Worm (Caenorhabditis elegans) whole organism, early embryonic: ENCODE results near the gene Y49F6C.6.

ENCODE experiments used
- B0310.2 ChIP-seq: sonication (generic microtip); optimal IDR thresholded peaks from 2 replicates; lab custom pipeline; 2016; ENCODE audit warnings: mild to moderate bottlenecking, missing genetic modification characterization, missing compliant biosample characterization
- F13C5.2 ChIP-seq: sonication (generic microtip); optimal IDR thresholded peaks from 2 replicates; lab custom pipeline; 2017; ENCODE audit warnings: mild to moderate bottlenecking, missing genetic modification characterization, inconsistent platforms, missing compliant biosample characterization
- aly-1 ChIP-seq: sonication (generic microtip); optimal IDR thresholded peaks from 2 replicates; lab custom pipeline; 2016; ENCODE audit warnings: missing genetic modification characterization, missing compliant biosample characterization
- ama-1 ChIP-seq: fragments of 150-350 bp; optimal IDR thresholded peaks from 2 replicates; lab custom pipeline; 2014
- ceh-13 ChIP-seq: fragments of 200-800 bp; sonication (Bioruptor generic); optimal IDR thresholded peaks from 2 replicates; lab custom pipeline; 2018; ENCODE audit warnings: mild to moderate bottlenecking, missing genetic modification characterization, missing compliant biosample characterization
- ceh-36 ChIP-seq: sonication (generic microtip); optimal IDR thresholded peaks from 2 replicates; lab custom pipeline; 2016; ENCODE audit warnings: missing genetic modification characterization, inconsistent platforms, missing compliant biosample characterization
- ets-7 ChIP-seq: sonication (generic microtip); optimal IDR thresholded peaks from 2 replicates; lab custom pipeline; 2016; ENCODE audit warnings: missing genotype, missing genetic modification characterization, missing compliant biosample characterization
- flt-1 ChIP-seq: fragments of 200-800 bp; sonication (Bioruptor generic); IDR thresholded peaks from 2 replicates; pipeline ENCODE4 v1.3.6; 2022; ENCODE audit warnings: missing genetic modification characterization, missing compliant biosample characterization
- hmbx-1 ChIP-seq: sonication (generic microtip); optimal IDR thresholded peaks from 2 replicates; lab custom pipeline; 2016; ENCODE audit warnings: mild to moderate bottlenecking, missing genetic modification characterization, missing compliant biosample characterization
- hmg-4 ChIP-seq: fragments of 200-800 bp; sonication (Bioruptor generic); optimal IDR thresholded peaks from 2 replicates; lab custom pipeline; 2018; ENCODE audit warnings: mild to moderate bottlenecking, missing genetic modification characterization, missing compliant biosample characterization
- hnd-1 ChIP-seq: sonication (generic microtip); optimal IDR thresholded peaks from 2 replicates; lab custom pipeline; 2016; ENCODE audit warnings: missing genetic modification characterization, missing compliant biosample characterization
- pes-1 ChIP-seq: fragments of 200-800 bp; sonication (Bioruptor generic); IDR thresholded peaks from 2 replicates; pipeline ENCODE4 v1.3.6; 2022; ENCODE audit warnings: missing genetic modification reagents, missing genetic modification characterization, missing compliant biosample characterization
- scrt-1 ChIP-seq: fragments of 200-800 bp; sonication (Bioruptor generic); IDR thresholded peaks from 2 replicates; pipeline ENCODE4 v1.3.6; 2022; ENCODE audit warnings: missing genetic modification characterization, missing compliant biosample characterization
- sea-1 ChIP-seq: fragments of 200-800 bp; sonication (Bioruptor generic); conservative IDR thresholded peaks from 2 replicates; pipeline ENCODE4 v1.3.6; 2022; ENCODE audit warnings: missing genetic modification characterization, missing compliant biosample characterization
- tbx-11 ChIP-seq: fragments of 200-800 bp; sonication (Bioruptor generic); IDR thresholded peaks from 2 replicates; pipeline ENCODE4 v1.3.6; 2022; ENCODE audit warnings: missing genetic modification characterization, missing compliant biosample characterization
- tbx-37 ChIP-seq: fragments of 200-800 bp; sonication (Bioruptor generic); conservative IDR thresholded peaks from 2 replicates; pipeline ENCODE4 v1.3.6; 2022; ENCODE audit warnings: missing genetic modification reagents, missing genetic modification characterization, missing compliant biosample characterization
- tra-4 ChIP-seq: sonication (generic microtip); optimal IDR thresholded peaks from 2 replicates; lab custom pipeline; 2017; ENCODE audit warnings: missing genetic modification characterization, missing compliant biosample characterization

The Y49F6C.6 gene

DNA sequence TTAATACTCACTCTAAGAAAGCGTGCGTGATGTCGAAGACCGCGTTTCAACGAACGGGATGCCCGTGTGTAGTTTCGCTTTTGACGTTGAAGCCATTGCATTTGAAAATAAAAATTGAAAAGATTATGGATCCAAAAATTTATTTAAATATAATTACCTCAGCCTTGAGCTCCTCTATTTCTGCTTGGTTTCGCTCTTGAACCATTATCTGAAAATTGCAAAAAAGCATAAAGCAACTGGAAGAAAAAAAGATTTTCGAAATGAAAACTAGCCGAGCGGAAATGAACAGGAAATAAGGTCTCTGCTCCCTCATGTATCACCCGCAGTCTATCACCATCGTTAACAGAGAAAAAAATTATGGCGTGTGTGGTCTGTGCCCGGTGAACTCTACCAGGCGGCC, at the start of gene Y49F6C.6:
Gene Y49F6C.6, minus strand, starts transcription at position 101 of the 400 bp plus-strand sequence.
- no peak for TF ChIP-seq hmbx-1 (tag; lab: Kevin White, UChicago)
- TF ChIP-seq flt-1 (GFP tag; lab: Robert Waterston, UW) = no peak
- no peak for TF ChIP-seq ceh-13
- TF ChIP-seq hmg-4 (GFP tag; lab: Kevin White, UChicago) = no peak
- no peak for TF ChIP-seq pes-1 (GFP tag; lab: Robert Waterston, UW)
- no peak for TF ChIP-seq tbx-37 (GFP tag; lab: Robert Waterston, UW)
- TF ChIP-seq ceh-36 (tag; lab: Kevin White, UChicago) = no peak
- TF ChIP-seq B0310.2 (tag; lab: Kevin White, UChicago) = no peak
- no peak for TF ChIP-seq aly-1 (tag; lab: Kevin White, UChicago)
- TF ChIP-seq ets-7 (tag; lab: Kevin White, UChicago) = no peak
- TF ChIP-seq tra-4 (tag; lab: Kevin White, UChicago) = no peak
- no peak for TF ChIP-seq scrt-1 (GFP tag; lab: Robert Waterston, UW)
- TF ChIP-seq tbx-11 (GFP tag; lab: Robert Waterston, UW) = no peak

DNA sequence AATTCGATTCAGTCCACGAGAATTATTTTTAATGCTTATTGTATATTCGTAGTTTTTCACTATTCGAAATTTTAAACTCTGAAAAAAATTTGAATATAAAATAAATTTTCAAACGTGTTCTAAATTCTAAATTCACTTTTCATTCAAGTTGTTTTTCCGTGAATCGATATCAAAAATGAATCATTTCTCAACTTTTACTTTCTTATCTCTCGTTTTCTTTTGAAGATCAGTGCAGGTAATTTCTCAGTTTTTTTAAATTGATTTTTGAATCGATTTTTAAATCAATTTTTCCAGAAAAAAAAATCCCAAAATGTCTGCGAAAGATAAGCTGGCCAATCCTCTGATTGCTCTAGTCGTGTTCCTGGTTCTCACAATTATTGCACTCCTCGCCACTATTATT, 49.5 kb upstream of the Y49F6C.6 start, which contains the start of gene nep-6:
Gene nep-6, plus strand, starts transcription at position 301 of the 400 bp plus-strand sequence.
- no peak for TF ChIP-seq aly-1 (tag; lab: Kevin White, UChicago)
- TF ChIP-seq sea-1 = no peak
- TF ChIP-seq hmg-4 (GFP tag; lab: Kevin White, UChicago) = no peak
- TF ChIP-seq ceh-36 (tag; lab: Kevin White, UChicago) = no peak
- no peak for TF ChIP-seq flt-1 (GFP tag; lab: Robert Waterston, UW)
- TF ChIP-seq scrt-1 (GFP tag; lab: Robert Waterston, UW) = no peak
- no peak for TF ChIP-seq tbx-11 (GFP tag; lab: Robert Waterston, UW)
- TF ChIP-seq B0310.2 (tag; lab: Kevin White, UChicago) = no peak
- no peak for TF ChIP-seq ceh-13
- TF ChIP-seq hnd-1 (tag; lab: Kevin White, UChicago) = no peak
- no peak for TF ChIP-seq ama-1 (lab: Kevin White, UChicago)
- TF ChIP-seq tra-4 (tag; lab: Kevin White, UChicago) = no peak
- no peak for TF ChIP-seq pes-1 (GFP tag; lab: Robert Waterston, UW)
- TF ChIP-seq ets-7 (tag; lab: Kevin White, UChicago) = no peak
- TF ChIP-seq hmbx-1 (tag; lab: Kevin White, UChicago) = no peak

DNA sequence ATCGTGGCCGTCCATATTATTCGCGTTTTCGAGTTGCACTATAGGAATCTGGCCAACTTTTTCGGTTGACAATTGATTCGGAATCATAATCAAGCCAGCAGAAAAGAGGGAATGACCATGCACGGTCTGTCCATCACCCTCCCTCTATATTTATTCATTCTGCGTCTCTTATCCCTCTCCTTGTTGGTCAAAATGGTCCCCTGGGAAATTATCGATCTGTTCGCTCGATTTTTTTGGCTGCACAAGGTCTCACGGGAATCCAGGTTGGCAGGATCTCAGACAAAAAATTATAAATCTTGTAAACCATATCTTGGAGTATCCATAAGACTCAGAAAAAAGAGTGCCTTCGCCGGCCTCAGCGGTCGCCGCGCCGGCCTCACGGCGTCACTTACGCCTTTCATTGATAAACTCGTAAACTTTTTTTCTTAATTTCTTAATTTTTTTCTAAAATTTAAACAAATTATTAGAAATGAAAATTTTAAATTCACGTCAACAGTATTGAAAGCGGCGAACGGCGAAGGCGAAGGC, 47.4 kb upstream of the Y49F6C.6 start, which contains the start of the genes F18A12.7 and F18A12.2:
Gene F18A12.7, minus strand, starts transcription at position 101 of the 528 bp plus-strand sequence.
Gene F18A12.2, plus strand, starts transcription at position 478 of the 528 bp plus-strand sequence.
- TF ChIP-seq pes-1 (GFP tag; lab: Robert Waterston, UW) (no peak), ets-7 (tag; lab: Kevin White, UChicago) (no peak), hnd-1 (tag; lab: Kevin White, UChicago) (no peak), tra-4 (tag; lab: Kevin White, UChicago) (no peak), B0310.2 (tag; lab: Kevin White, UChicago) (no peak), tbx-37 (GFP tag; lab: Robert Waterston, UW) (no peak), tbx-11 (GFP tag; lab: Robert Waterston, UW) (no peak), hmbx-1 (tag; lab: Kevin White, UChicago) (no peak), sea-1 (no peak)

DNA sequence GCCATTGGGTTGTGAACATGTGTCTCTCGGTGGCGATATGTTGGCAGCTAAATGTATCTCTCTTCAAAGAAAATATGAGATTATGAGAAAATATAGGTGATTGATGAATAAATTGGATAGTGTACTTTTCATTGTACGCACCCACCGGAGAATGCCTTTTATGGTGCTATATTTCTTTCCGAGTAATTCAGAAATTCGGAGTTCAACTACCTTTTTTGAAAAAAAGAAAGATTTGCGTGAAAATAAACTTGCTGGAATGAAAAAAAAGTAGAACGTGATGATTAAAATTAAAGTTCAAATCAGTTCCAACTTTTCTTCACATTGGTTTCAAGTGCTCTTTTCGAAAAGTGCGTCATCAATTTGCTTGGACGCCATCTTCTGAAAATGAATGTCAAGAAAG, 36.5 kb upstream of the Y49F6C.6 start, which contains the start of gene nep-8:
Gene nep-8, plus strand, starts transcription at position 301 of the 400 bp plus-strand sequence.
- TF ChIP-seq tra-4 (tag; lab: Kevin White, UChicago) (no peak), B0310.2 (tag; lab: Kevin White, UChicago) (no peak)

DNA sequence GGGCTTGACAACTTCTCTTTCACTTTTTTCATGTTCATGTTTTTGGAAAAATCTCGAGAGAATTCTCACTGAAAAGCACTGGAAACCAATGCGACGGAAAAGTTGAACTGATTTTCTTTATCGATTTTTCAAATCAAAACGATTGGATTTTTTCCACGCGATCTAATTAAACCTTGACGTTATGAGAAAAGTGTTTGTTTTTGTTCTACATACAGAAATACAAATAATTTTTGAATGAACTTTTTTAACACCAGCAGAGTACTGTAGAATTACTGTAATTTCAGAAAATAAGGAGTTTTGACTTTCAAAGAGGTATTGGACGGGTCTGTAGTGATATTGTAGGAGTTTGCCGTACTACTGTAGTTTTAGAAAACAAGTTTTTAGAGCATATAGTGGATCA, 35.9 kb upstream of the Y49F6C.6 start, which contains the start of gene nep-10:
Gene nep-10, minus strand, starts transcription at position 101 of the 400 bp plus-strand sequence.
- no peak for TF ChIP-seq scrt-1 (GFP tag; lab: Robert Waterston, UW)
- TF ChIP-seq hmbx-1 (tag; lab: Kevin White, UChicago) = no peak
- no peak for TF ChIP-seq flt-1 (GFP tag; lab: Robert Waterston, UW)
- no peak for TF ChIP-seq aly-1 (tag; lab: Kevin White, UChicago)
- TF ChIP-seq ceh-13 = no peak
- no peak for TF ChIP-seq ama-1 (lab: Kevin White, UChicago)
- TF ChIP-seq ets-7 (tag; lab: Kevin White, UChicago) = no peak

DNA sequence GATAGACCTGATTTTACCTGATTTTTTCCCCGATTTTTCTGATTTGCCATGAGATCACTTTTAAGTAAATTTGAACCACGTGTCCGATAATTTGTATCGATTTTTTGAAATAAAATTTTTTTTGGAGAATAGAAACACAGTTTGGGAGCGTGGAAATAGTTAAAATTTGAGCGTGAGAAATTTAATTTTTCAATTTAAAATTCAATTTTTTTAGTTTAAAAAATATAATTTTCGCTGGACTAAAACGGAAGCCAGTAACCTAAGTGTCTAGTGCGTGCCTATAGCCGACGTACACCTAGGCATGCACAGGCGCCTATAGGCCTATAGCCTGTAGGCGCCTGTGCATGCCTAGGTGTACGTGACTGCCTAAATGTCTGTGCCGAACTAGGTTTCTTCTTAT, 32.2 kb upstream of the Y49F6C.6 start, which contains the start of gene nep-9:
Gene nep-9, minus strand, starts transcription at position 101 of the 400 bp plus-strand sequence.
- TF ChIP-seq ets-7 (tag; lab: Kevin White, UChicago) (no peak), ceh-36 (tag; lab: Kevin White, UChicago) (no peak), pes-1 (GFP tag; lab: Robert Waterston, UW) (no peak), tra-4 (tag; lab: Kevin White, UChicago) (no peak), hnd-1 (tag; lab: Kevin White, UChicago) (no peak), hmbx-1 (tag; lab: Kevin White, UChicago) (no peak), tbx-11 (GFP tag; lab: Robert Waterston, UW) (no peak), ceh-13 (no peak)

DNA sequence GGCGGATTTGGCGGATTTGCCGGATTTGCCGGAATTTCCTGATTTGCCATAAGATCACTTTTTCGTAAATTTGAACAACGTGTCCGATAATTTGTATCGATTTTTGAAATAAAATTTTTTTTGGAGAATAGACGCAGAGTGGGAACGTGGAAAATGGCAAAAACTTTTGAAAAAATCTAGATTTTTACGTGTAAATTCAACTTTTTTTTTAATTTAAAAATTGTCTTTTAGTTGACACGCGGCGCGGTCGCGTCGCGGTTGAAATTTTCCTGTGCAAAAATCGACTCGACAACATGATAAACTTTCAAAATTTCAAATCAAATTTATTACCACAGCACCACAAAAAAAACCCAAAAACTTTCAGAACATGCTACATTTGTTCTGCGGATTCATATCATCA, 28.5 kb upstream of the Y49F6C.6 start, which contains the start of gene nep-20:
Gene nep-20, minus strand, starts transcription at position 101 of the 400 bp plus-strand sequence.
- TF ChIP-seq tbx-11 (GFP tag; lab: Robert Waterston, UW) = no peak
- TF ChIP-seq hmbx-1 (tag; lab: Kevin White, UChicago) = no peak
- no peak for TF ChIP-seq ceh-13
- no peak for TF ChIP-seq tbx-37 (GFP tag; lab: Robert Waterston, UW)
- TF ChIP-seq ceh-36 (tag; lab: Kevin White, UChicago) = no peak
- TF ChIP-seq pes-1 (GFP tag; lab: Robert Waterston, UW) = no peak
- TF ChIP-seq ama-1 (lab: Kevin White, UChicago) = no peak
- no peak for TF ChIP-seq sea-1
- no peak for TF ChIP-seq flt-1 (GFP tag; lab: Robert Waterston, UW)
- TF ChIP-seq F13C5.2 = no peak
- TF ChIP-seq B0310.2 (tag; lab: Kevin White, UChicago) = no peak
- no peak for TF ChIP-seq hnd-1 (tag; lab: Kevin White, UChicago)
- TF ChIP-seq hmg-4 (GFP tag; lab: Kevin White, UChicago) = no peak
- no peak for TF ChIP-seq ets-7 (tag; lab: Kevin White, UChicago)
